Fruit fly (Drosophila melanogaster) whole organism, adult: Measurements from ENCODE around the gene CG15036.

ENCODE experiments used
- CG11617 ChIP-seq: fragments of 200-800 bp; sonication (Bioruptor generic); optimal IDR thresholded peaks from 2 replicates; lab custom pipeline; 2017; ENCODE audit warnings: mild to moderate bottlenecking, missing biosample characterization, missing genetic modification reagents, missing genetic modification characterization
- CG14711 ChIP-seq: fragments of 200-800 bp; sonication (Bioruptor generic); optimal IDR thresholded peaks from 2 replicates; lab custom pipeline; 2018; ENCODE audit warnings: missing biosample characterization, mild to moderate bottlenecking, missing genetic modification characterization, moderate library complexity
- CG1620 ChIP-seq: fragments of 200-800 bp; sonication (Bioruptor generic); optimal IDR thresholded peaks from 2 replicates; lab custom pipeline; 2016; ENCODE audit warnings: missing biosample characterization, missing genetic modification characterization
- CG5204 ChIP-seq: fragments of 200-800 bp; sonication (Bioruptor generic); optimal IDR thresholded peaks from 2 replicates; lab custom pipeline; 2016; ENCODE audit warnings: missing biosample characterization, missing genetic modification characterization
- CG7045 ChIP-seq: fragments of 200-800 bp; sonication (Bioruptor generic); optimal IDR thresholded peaks from 2 replicates; lab custom pipeline; 2017; ENCODE audit warnings: missing biosample characterization, mild to moderate bottlenecking, missing genetic modification characterization
- CG7101 ChIP-seq: fragments of 200-800 bp; sonication (Bioruptor generic); optimal IDR thresholded peaks from 2 replicates; lab custom pipeline; 2018; ENCODE audit warnings: missing biosample characterization, mild to moderate bottlenecking, missing genetic modification characterization, moderate library complexity
- Clk ChIP-seq: fragments of 200-800 bp; sonication (Bioruptor generic); optimal IDR thresholded peaks from 2 replicates; lab custom pipeline; 2017; ENCODE audit warnings: missing biosample characterization, missing genetic modification characterization
- Crg-1 ChIP-seq: fragments of 200-800 bp; sonication (Bioruptor generic); optimal IDR thresholded peaks from 2 replicates; lab custom pipeline; 2016; ENCODE audit warnings: missing biosample characterization, missing genetic modification characterization
- Hr96 ChIP-seq: fragments of 200-800 bp; sonication (Bioruptor generic); optimal IDR thresholded peaks from 2 replicates; lab custom pipeline; 2016; ENCODE audit warnings: missing biosample characterization, missing genetic modification characterization
- Mnt ChIP-seq: fragments of 200-800 bp; sonication (Bioruptor generic); optimal IDR thresholded peaks from 2 replicates; lab custom pipeline; 2016; ENCODE audit warnings: missing biosample characterization, mild to moderate bottlenecking, missing genetic modification characterization
- bab1 ChIP-seq: fragments of 200-800 bp; sonication (Bioruptor generic); optimal IDR thresholded peaks from 3 replicates; lab custom pipeline; 2019; ENCODE audit warnings: missing biosample characterization, mild to moderate bottlenecking, missing genetic modification characterization, moderate library complexity
- cic ChIP-seq: fragments of 200-800 bp; sonication (Bioruptor generic); optimal IDR thresholded peaks from 2 replicates; lab custom pipeline; 2017; ENCODE audit warnings: missing biosample characterization, mild to moderate bottlenecking, missing genetic modification characterization, moderate library complexity
- cnc ChIP-seq, 2 experiments: fragments of >200 bp; optimal IDR thresholded peaks; 2 replicates each; lab custom pipeline; 2017
- kay ChIP-seq: fragments of 200-800 bp; sonication (Bioruptor generic); peaks from one replicate; lab custom pipeline; 2016; ENCODE audit warnings: missing biosample characterization, missing genetic modification characterization, borderline replicate concordance
- ovo ChIP-seq: fragments of 200-800 bp; sonication (Bioruptor generic); optimal IDR thresholded peaks from 2 replicates; lab custom pipeline; 2016; ENCODE audit warnings: missing biosample characterization, missing genetic modification characterization
- pad ChIP-seq: fragments of 200-800 bp; sonication (Bioruptor generic); optimal IDR thresholded peaks from 3 replicates; lab custom pipeline; 2017; ENCODE audit warnings: missing biosample characterization, missing genetic modification characterization, mild to moderate bottlenecking, moderate library complexity, missing genetic modification reagents
- tj ChIP-seq: fragments of 200-800 bp; sonication (Bioruptor generic); optimal IDR thresholded peaks from 3 replicates; lab custom pipeline; 2017; ENCODE audit warnings: missing biosample characterization, mild to moderate bottlenecking, missing genetic modification characterization, moderate library complexity
- toe ChIP-seq: fragments of 200-800 bp; sonication (Bioruptor generic); optimal IDR thresholded peaks from 2 replicates; lab custom pipeline; 2016; ENCODE audit warnings: missing biosample characterization, missing genetic modification characterization

Gene CG15036

dm6 chrX:7425643-7426042 lies 1.0 kb upstream of the CG15036 start, which contains the start of gene CG32726:
Gene CG32726, minus strand, starts transcription at chrX:7425743.
- TF ChIP-seq bab1 (GFP tag; lab: Kevin White, UChicago) (no peak), ovo (GFP tag; lab: Kevin White, UChicago) (no peak), pad (GFP tag; lab: Kevin White, UChicago) (no peak), Hr96 (GFP tag; lab: Kevin White, UChicago) (no peak), CG7045 (GFP tag; lab: Kevin White, UChicago) (no peak)

DNA sequence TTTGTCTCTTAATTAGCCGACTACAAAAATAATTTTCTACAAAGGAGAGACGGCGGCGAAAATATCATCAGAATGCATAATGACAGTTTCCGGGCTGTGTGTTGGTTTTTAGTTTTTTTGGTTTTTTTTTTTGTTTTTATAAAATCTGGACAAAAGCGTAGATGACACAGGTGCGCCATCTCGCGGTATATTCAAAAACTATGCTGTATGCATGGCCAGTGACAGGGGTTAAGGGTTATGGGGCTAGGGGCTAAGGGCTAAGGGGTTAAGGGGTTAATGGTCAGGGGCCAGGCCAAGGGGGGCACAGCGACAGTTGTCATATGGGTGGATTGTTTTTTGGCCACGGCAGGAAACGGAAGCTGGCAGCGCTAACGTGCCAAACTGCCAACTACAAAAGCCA lies 2.1 kb downstream of the CG15036 start:
- TF ChIP-seq CG14711, result no peak
- TF ChIP-seq Hr96 (GFP tag; lab: Kevin White, UChicago), result no peak
- TF ChIP-seq Crg-1 (GFP tag; lab: Kevin White, UChicago), result no peak
- no peak for TF ChIP-seq CG5204 (GFP tag; lab: Kevin White, UChicago)
- TF ChIP-seq pad (GFP tag; lab: Kevin White, UChicago), result no peak

- TF ChIP-seq CG14711, result no peak
- TF ChIP-seq CG7101 (tag; lab: Kevin White, UChicago), result no peak
- TF ChIP-seq CG11617 (GFP tag; lab: Kevin White, UChicago), result no peak
- TF ChIP-seq CG5204 (GFP tag; lab: Kevin White, UChicago), result no peak
- no peak for TF ChIP-seq Crg-1 (GFP tag; lab: Kevin White, UChicago)
- TF ChIP-seq Mnt (GFP tag; lab: Kevin White, UChicago), result no peak
- TF ChIP-seq cic, result no peak
- TF ChIP-seq toe (GFP tag; lab: Kevin White, UChicago), result no peak
- no peak for TF ChIP-seq Clk (GFP tag; lab: Kevin White, UChicago)
Observed at dm6 chrX:7418294-7418693, 6.3 kb downstream of the CG15036 start, which contains the start of gene rumpel. Gene rumpel, plus strand, starts transcription at chrX:7418594.

DNA sequence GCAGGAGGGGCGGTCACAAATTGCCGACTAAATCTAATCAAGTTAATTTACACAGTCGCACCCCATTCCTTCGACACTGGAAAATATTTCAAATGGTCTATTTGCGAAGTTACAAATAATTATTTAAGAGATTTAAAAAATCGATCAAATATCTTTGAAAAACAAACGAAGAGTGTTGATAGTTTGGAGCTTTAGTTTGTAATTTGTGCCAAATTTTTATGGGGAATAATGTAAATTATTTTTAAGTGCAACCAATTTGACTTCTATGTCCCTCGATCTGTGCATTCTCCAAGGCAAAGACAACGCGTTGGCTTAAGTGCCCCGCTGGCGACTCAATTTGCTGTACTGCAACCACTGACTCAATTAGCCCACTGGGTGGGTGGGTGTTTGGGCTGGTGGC lies 6.8 kb downstream of the CG15036 start:
- no peak for TF ChIP-seq CG5204 (GFP tag; lab: Kevin White, UChicago)
- no peak for TF ChIP-seq CG7045 (GFP tag; lab: Kevin White, UChicago)
- TF ChIP-seq cnc (optimal IDR thresholded peaks at IDR 0.05; lab: Kevin White, UChicago), result no peak

DNA sequence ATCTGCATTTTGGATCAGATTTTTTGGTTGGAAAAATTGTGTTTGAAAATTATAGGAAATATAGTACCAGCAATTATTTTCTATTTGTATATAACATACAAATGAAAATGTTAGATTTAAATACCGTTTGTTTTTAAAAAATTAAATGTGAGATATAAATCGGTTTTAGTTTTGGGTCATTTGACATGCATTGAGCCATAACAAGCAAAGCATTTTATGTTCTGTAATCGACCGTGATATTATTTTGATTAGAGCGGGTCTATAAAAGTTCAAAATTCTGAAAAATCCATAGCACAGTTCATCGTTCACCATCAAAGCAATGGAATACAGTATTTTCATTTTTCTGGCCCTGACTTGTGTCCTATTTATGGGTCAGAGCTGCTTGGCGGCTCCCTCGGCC lies 7.7 kb downstream of the CG15036 start, which contains the start of gene CG34337:
Gene CG34337, plus strand, starts transcription at position 301 of the 400 bp plus-strand sequence.
- TF ChIP-seq bab1 (GFP tag; lab: Kevin White, UChicago), result no peak
- no peak for TF ChIP-seq cic
- TF ChIP-seq Clk (GFP tag; lab: Kevin White, UChicago), result no peak
- TF ChIP-seq toe (GFP tag; lab: Kevin White, UChicago), result no peak
- no peak for TF ChIP-seq ovo (GFP tag; lab: Kevin White, UChicago)
- no peak for TF ChIP-seq CG1620 (GFP tag; lab: Kevin White, UChicago)

- no peak for TF ChIP-seq cnc (optimal IDR thresholded peaks at IDR 0.05; lab: Kevin White, UChicago)
Observed at dm6 chrX:7415027-7415426, 9.6 kb downstream of the CG15036 start.

- no peak for TF ChIP-seq CG11617 (GFP tag; lab: Kevin White, UChicago)
- no peak for TF ChIP-seq kay (GFP tag; lab: Kevin White, UChicago)
- TF ChIP-seq Crg-1 (GFP tag; lab: Kevin White, UChicago), result no peak
- no peak for TF ChIP-seq CG7101 (tag; lab: Kevin White, UChicago)
- TF ChIP-seq cic, result no peak
- no peak for TF ChIP-seq CG5204 (GFP tag; lab: Kevin White, UChicago)
Observed at dm6 chrX:7413569-7413968, 11.1 kb downstream of the CG15036 start, which contains the start of gene CG42705. Gene CG42705, plus strand, starts transcription at chrX:7413869.

DNA sequence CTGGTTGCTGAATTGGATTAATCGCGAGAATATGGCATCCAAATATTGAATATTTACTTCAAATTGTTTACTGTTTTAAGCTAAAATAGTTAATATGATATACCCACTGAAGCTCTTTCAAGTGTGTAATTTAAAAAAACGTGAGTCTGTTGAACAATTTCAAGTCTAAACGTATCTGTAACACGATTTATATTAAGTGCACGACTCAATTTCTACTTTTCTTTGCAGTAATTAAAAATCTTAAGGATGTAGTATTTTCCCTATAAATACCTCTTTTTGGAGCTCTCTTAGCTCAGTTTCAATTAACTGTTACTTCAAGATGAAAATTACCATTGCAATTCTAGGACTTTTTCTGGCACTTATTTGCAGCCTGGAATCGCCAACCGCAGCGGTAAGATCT lies 12.3 kb downstream of the CG15036 start, which contains the start of gene CG42704:
Gene CG42704, plus strand, starts transcription at position 301 of the 400 bp plus-strand sequence.
- TF ChIP-seq bab1 (GFP tag; lab: Kevin White, UChicago) (no peak), Crg-1 (GFP tag; lab: Kevin White, UChicago) (no peak), cic (no peak), toe (GFP tag; lab: Kevin White, UChicago) (no peak), CG1620 (GFP tag; lab: Kevin White, UChicago) (no peak), Mnt (GFP tag; lab: Kevin White, UChicago) (no peak), ovo (GFP tag; lab: Kevin White, UChicago) (no peak), CG5204 (GFP tag; lab: Kevin White, UChicago) (no peak), kay (GFP tag; lab: Kevin White, UChicago) (no peak), CG11617 (GFP tag; lab: Kevin White, UChicago) (no peak), CG7101 (tag; lab: Kevin White, UChicago) (no peak)

DNA sequence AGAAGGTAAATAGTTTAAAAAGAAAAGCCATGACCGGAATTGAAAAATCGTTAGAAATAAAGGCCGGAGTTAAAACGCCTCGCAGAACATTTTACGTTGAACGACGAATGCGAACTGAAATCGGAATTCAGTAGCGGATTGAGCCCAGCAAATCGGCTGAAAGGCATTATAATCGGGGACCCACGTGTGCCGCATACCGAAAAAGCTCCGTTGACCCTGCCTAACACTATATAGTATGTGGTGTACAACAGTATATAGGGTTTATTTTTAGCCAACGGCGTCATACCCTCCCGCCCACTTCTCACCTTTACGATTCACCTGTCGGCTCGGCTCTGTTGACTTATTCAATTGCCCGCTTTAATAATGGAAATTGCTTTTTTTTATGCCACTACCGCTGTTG lies 12.8 kb downstream of the CG15036 start, which contains the start of gene CG42246:
Gene CG42246, minus strand, starts transcription at position 101 of the 400 bp plus-strand sequence.
- TF ChIP-seq tj (no peak), pad (GFP tag; lab: Kevin White, UChicago) (no peak), kay (GFP tag; lab: Kevin White, UChicago) (no peak), CG1620 (GFP tag; lab: Kevin White, UChicago) (no peak), bab1 (GFP tag; lab: Kevin White, UChicago) (no peak)
